Worm (Caenorhabditis elegans) whole organism, L4 larva: ENCODE results near the gene clec-157.

Experiments used
- F37D6.2 ChIP-seq: sonication (generic microtip); optimal IDR thresholded peaks from 2 replicates; lab custom pipeline; 2016; ENCODE audit warnings: mild to moderate bottlenecking, missing genetic modification characterization, missing compliant biosample characterization
- T20F7.1 ChIP-seq: fragments of 200-800 bp; sonication (Bioruptor generic); optimal IDR thresholded peaks from 2 replicates; lab custom pipeline; 2018; ENCODE audit warnings: mild to moderate bottlenecking, missing genetic modification characterization, missing compliant biosample characterization
- ZK337.2 ChIP-seq: fragments of 200-800 bp; sonication (Bioruptor generic); IDR thresholded peaks from 2 replicates; pipeline ENCODE4 v1.3.6; 2022; ENCODE audit warnings: missing genetic modification reagents, missing genetic modification characterization, missing compliant biosample characterization
- aly-2 ChIP-seq: sonication (generic microtip); optimal IDR thresholded peaks from 2 replicates; lab custom pipeline; 2018; ENCODE audit warnings: missing biosample characterization, missing genetic modification characterization
- arid-1 ChIP-seq: fragments of 200-800 bp; sonication (Bioruptor generic); conservative IDR thresholded peaks from 2 replicates; pipeline ENCODE4 v1.3.6; 2022; ENCODE audit warnings: missing genetic modification reagents, missing genetic modification characterization, missing compliant biosample characterization
- ceh-20 ChIP-seq: fragments of 200-800 bp; sonication (Bioruptor generic); IDR thresholded peaks from 2 replicates; pipeline ENCODE4 v1.3.6; 2022; ENCODE audit warnings: missing genetic modification reagents, missing genetic modification characterization, missing compliant biosample characterization
- ceh-28 ChIP-seq: fragments of 150-350 bp; optimal IDR thresholded peaks from 2 replicates; lab custom pipeline; 2014; ENCODE audit warnings: missing biosample characterization, missing genetic modification reagents, missing genetic modification characterization
- ces-1 ChIP-seq: fragments of 150-350 bp; sonication (generic microtip); optimal IDR thresholded peaks from 4 replicates; lab custom pipeline; 2014; ENCODE audit warnings: missing biosample characterization, missing genetic modification reagents, missing genetic modification characterization
- ctbp-1 ChIP-seq: fragments of 200-800 bp; sonication (Bioruptor generic); IDR thresholded peaks from 2 replicates; pipeline ENCODE4 v1.3.6; 2022; ENCODE audit warnings: missing genetic modification reagents, missing genetic modification characterization, missing compliant biosample characterization
- daf-12 ChIP-seq: fragments of 150-350 bp; optimal IDR thresholded peaks from 2 replicates; lab custom pipeline; 2014; ENCODE audit warnings: missing biosample characterization, missing genetic modification reagents, missing genetic modification characterization
- daf-16 ChIP-seq, 3 experiments: sonication (generic microtip); optimal IDR thresholded peaks; 2 replicates each; lab custom pipeline; 2016 to 2017; ENCODE audit warnings: missing genetic modification characterization in 3 of 3, missing genetic modification reagents in 3 of 3, mild to moderate bottlenecking in 2 of 3, missing compliant biosample characterization in 2 of 3, missing biosample characterization in 1 of 3, moderate library complexity in 1 of 3
- dmd-6 ChIP-seq: fragments of 200-800 bp; sonication (Bioruptor generic); IDR thresholded peaks from 2 replicates; pipeline ENCODE4 v1.3.6; 2022; ENCODE audit warnings: missing genetic modification reagents, missing genetic modification characterization, missing compliant biosample characterization
- dpl-1 ChIP-seq: fragments of 150-350 bp; optimal IDR thresholded peaks from 2 replicates; lab custom pipeline; 2014; ENCODE audit warnings: missing biosample characterization, missing genetic modification reagents, missing genetic modification characterization
- egl-27 ChIP-seq: sonication (generic microtip); optimal IDR thresholded peaks from 3 replicates; lab custom pipeline; 2017; ENCODE audit warnings: missing biosample characterization, missing genetic modification reagents, missing genetic modification characterization
- fkh-10 ChIP-seq: fragments of 150-350 bp; optimal IDR thresholded peaks from 2 replicates; lab custom pipeline; 2014; ENCODE audit warnings: missing biosample characterization, missing genetic modification reagents, missing genetic modification characterization
- hlh-30 ChIP-seq: sonication (generic microtip); optimal IDR thresholded peaks from 2 replicates; lab custom pipeline; 2017; ENCODE audit warnings: antibody characterized with exemption, mild to moderate bottlenecking, missing genetic modification characterization, missing compliant biosample characterization; ENCODE audit not compliant: insufficient read depth
- lin-1 ChIP-seq: fragments of 200-800 bp; sonication (Bioruptor generic); IDR thresholded peaks from 2 replicates; pipeline ENCODE4 v1.3.6; 2022; ENCODE audit warnings: missing genetic modification reagents, missing genetic modification characterization, missing compliant biosample characterization
- lin-13 ChIP-seq: fragments of 150-350 bp; optimal IDR thresholded peaks from 2 replicates; lab custom pipeline; 2014; ENCODE audit warnings: missing biosample characterization, missing genetic modification reagents, missing genetic modification characterization
- lin-15B ChIP-seq: fragments of 150-350 bp; sonication (generic microtip); optimal IDR thresholded peaks from 3 replicates; lab custom pipeline; 2014; ENCODE audit warnings: missing biosample characterization, missing genetic modification characterization
- mdl-1 ChIP-seq, 2 experiments: fragments of 150-350 bp in 1 of 2; sonication (generic microtip) in 1 of 2; optimal IDR thresholded peaks; 2 replicates each; lab custom pipeline; 2014 to 2017; ENCODE audit warnings: missing biosample characterization in 2 of 2, missing genetic modification characterization in 2 of 2
- mdt-29 ChIP-seq: fragments of 200-800 bp; sonication (Bioruptor generic); IDR thresholded peaks from 2 replicates; pipeline ENCODE4 v1.3.6; 2022; ENCODE audit warnings: missing genetic modification reagents, missing genetic modification characterization, missing compliant biosample characterization
- mep-1 ChIP-seq: fragments of 150-350 bp; sonication (generic microtip); optimal IDR thresholded peaks from 3 replicates; lab custom pipeline; 2014; ENCODE audit warnings: missing biosample characterization, missing genetic modification characterization
- mes-2 ChIP-seq: sonication (generic microtip); optimal IDR thresholded peaks from 2 replicates; lab custom pipeline; 2016; ENCODE audit warnings: missing genotype, mild to moderate bottlenecking, missing genetic modification characterization, missing compliant biosample characterization; ENCODE audit not compliant: poor library complexity, severe bottlenecking
- mxl-3 ChIP-seq: fragments of 200-800 bp; sonication (Bioruptor generic); optimal IDR thresholded peaks from 2 replicates; lab custom pipeline; 2018; ENCODE audit warnings: mild to moderate bottlenecking, missing genetic modification characterization, missing compliant biosample characterization
- nhr-111 ChIP-seq: fragments of 200-800 bp; sonication (Bioruptor generic); optimal IDR thresholded peaks from 2 replicates; lab custom pipeline; 2018; ENCODE audit warnings: mild to moderate bottlenecking, missing genetic modification characterization, missing compliant biosample characterization
- nhr-237 ChIP-seq: sonication (generic microtip); optimal IDR thresholded peaks from 2 replicates; lab custom pipeline; 2017; ENCODE audit warnings: missing biosample characterization, missing genetic modification characterization
- nhr-41 ChIP-seq: fragments of 200-800 bp; sonication (Bioruptor generic); IDR thresholded peaks from 2 replicates; pipeline ENCODE4 v1.3.6; 2022; ENCODE audit warnings: missing genetic modification reagents, missing genetic modification characterization, missing compliant biosample characterization
- nhr-77 ChIP-seq: fragments of 150-350 bp; optimal IDR thresholded peaks from 2 replicates; lab custom pipeline; 2014; ENCODE audit warnings: missing biosample characterization, missing genetic modification characterization
- rbr-2 ChIP-seq: sonication (generic microtip); optimal IDR thresholded peaks from 2 replicates; lab custom pipeline; 2016; ENCODE audit warnings: missing genotype, missing genetic modification characterization, missing compliant biosample characterization
- saeg-2 ChIP-seq: fragments of 200-800 bp; sonication (Bioruptor generic); IDR thresholded peaks from 2 replicates; pipeline ENCODE4 v1.3.6; 2022; ENCODE audit warnings: missing genetic modification reagents, missing genetic modification characterization, missing compliant biosample characterization
- sdz-12 ChIP-seq: fragments of 200-800 bp; sonication (Bioruptor generic); optimal IDR thresholded peaks from 2 replicates; lab custom pipeline; 2018; ENCODE audit warnings: mild to moderate bottlenecking, missing genetic modification characterization, missing compliant biosample characterization
- snpc-1.2 ChIP-seq: fragments of 200-800 bp; sonication (Bioruptor generic); IDR thresholded peaks from 2 replicates; pipeline ENCODE4 v1.3.6; 2022; ENCODE audit warnings: missing genetic modification reagents, missing genetic modification characterization, missing compliant biosample characterization
- snpc-4 ChIP-seq: fragments of 150-350 bp; optimal IDR thresholded peaks from 2 replicates; lab custom pipeline; 2014; ENCODE audit warnings: missing biosample characterization, missing genetic modification characterization
- spr-1 ChIP-seq: sonication (generic microtip); optimal IDR thresholded peaks from 2 replicates; lab custom pipeline; 2016; ENCODE audit warnings: mild to moderate bottlenecking, missing genetic modification characterization, missing compliant biosample characterization
- spr-3 ChIP-seq: fragments of 200-800 bp; sonication (Bioruptor generic); optimal IDR thresholded peaks from 2 replicates; lab custom pipeline; 2018; ENCODE audit warnings: mild to moderate bottlenecking, missing genetic modification characterization, missing compliant biosample characterization
- tra-1 ChIP-seq: fragments of 200-800 bp; sonication (Bioruptor generic); IDR thresholded peaks from 2 replicates; pipeline ENCODE4 v1.3.6; 2022; ENCODE audit warnings: missing genetic modification reagents, missing genetic modification characterization, missing compliant biosample characterization
- unc-130 ChIP-seq: sonication (generic microtip); optimal IDR thresholded peaks from 2 replicates; lab custom pipeline; 2016; ENCODE audit warnings: missing genetic modification reagents, missing genetic modification characterization, missing compliant biosample characterization
- unc-39 ChIP-seq: sonication (generic microtip); optimal IDR thresholded peaks from 2 replicates; lab custom pipeline; 2017; ENCODE audit warnings: missing biosample characterization, missing genetic modification characterization
- unc-62 ChIP-seq, 3 experiments: fragments of 150-350 bp in 1 of 3; sonication (generic microtip); optimal IDR thresholded peaks in 2 of 3; peaks in 1 of 3; 1 replicate in 1 of 3; 2 replicates in 2 of 3; lab custom pipeline; 2014 to 2017; ENCODE audit warnings: missing biosample characterization in 3 of 3, missing genetic modification characterization in 3 of 3, missing genetic modification reagents in 3 of 3, missing genotype in 1 of 3
- zfp-2 ChIP-seq: sonication (generic microtip); optimal IDR thresholded peaks from 2 replicates; lab custom pipeline; 2016; ENCODE audit warnings: mild to moderate bottlenecking, missing genetic modification characterization, missing compliant biosample characterization
- zfp-3 ChIP-seq: fragments of 200-800 bp; sonication (Bioruptor generic); conservative IDR thresholded peaks from 2 replicates; pipeline ENCODE4 v1.3.6; 2022; ENCODE audit warnings: missing genetic modification reagents, missing genetic modification characterization, missing compliant biosample characterization
- zip-2 ChIP-seq: fragments of 150-350 bp; optimal IDR thresholded peaks from 2 replicates; lab custom pipeline; 2014; ENCODE audit warnings: missing biosample characterization, missing genetic modification characterization
- ztf-11 ChIP-seq: fragments of 150-350 bp; optimal IDR thresholded peaks from 2 replicates; lab custom pipeline; 2014; ENCODE audit warnings: missing biosample characterization, missing genetic modification characterization

The clec-157 gene

ce11 chrIII:4814730-4815129, 29.5 kb downstream of the clec-157 start, which contains the start of gene arl-6:
Gene arl-6 (minus strand): TSS chrIII:4814830.
- no peak for TF ChIP-seq unc-62 (GFP tag; optimal IDR thresholded peaks at IDR 0.05 in 1 of 2; lab: Kevin White, UChicago)
- no peak for TF ChIP-seq unc-62 (tag; optimal IDR thresholded peaks at IDR 0.05; lab: Kevin White, UChicago)
- no peak for TF ChIP-seq daf-16 (GFP tag; optimal IDR thresholded peaks at IDR 0.05; lab: Kevin White, UChicago)
- no peak for TF ChIP-seq daf-16 (tag; optimal IDR thresholded peaks at IDR 0.05; lab: Kevin White, UChicago)
- TF ChIP-seq spr-1 = no peak
- TF ChIP-seq hlh-30 (tag; lab: Kevin White, UChicago) = no peak
- TF ChIP-seq mxl-3 (GFP tag; lab: Kevin White, UChicago) = no peak
- no peak for TF ChIP-seq ces-1 (GFP tag; lab: Kevin White, UChicago)
- no peak for TF ChIP-seq sdz-12 (GFP tag; lab: Kevin White, UChicago)
- no peak for TF ChIP-seq tra-1 (GFP tag; lab: Robert Waterston, UW)
- TF ChIP-seq ctbp-1 = no peak
- TF ChIP-seq daf-12 (tag; lab: Kevin White, UChicago) = no peak
- TF ChIP-seq lin-15B (tag; lab: Kevin White, UChicago) = no peak
- TF ChIP-seq mdt-29 (GFP tag; lab: Robert Waterston, UW) = no peak
- no peak for TF ChIP-seq dpl-1 (GFP tag; lab: Kevin White, UChicago)
- TF ChIP-seq nhr-237 = no peak
- no peak for TF ChIP-seq zfp-2 (tag; lab: Kevin White, UChicago)
- no peak for TF ChIP-seq unc-130 (GFP tag; lab: Kevin White, UChicago)

- TF ChIP-seq unc-130 (GFP tag; lab: Kevin White, UChicago) (no peak), ZK337.2 (no peak), ceh-20 (GFP tag; lab: Robert Waterston, UW) (no peak), ces-1 (GFP tag; lab: Kevin White, UChicago) (no peak), ceh-28 (no peak), dmd-6 (GFP tag; lab: Robert Waterston, UW) (no peak), aly-2 (tag; lab: Kevin White, UChicago) (no peak), ztf-11 (tag; lab: Kevin White, UChicago) (no peak), nhr-41 (GFP tag; lab: Robert Waterston, UW) (no peak), hlh-30 (tag; lab: Kevin White, UChicago) (no peak), lin-13 (GFP tag; lab: Kevin White, UChicago) (no peak), mdl-1 (tag; optimal IDR thresholded peaks at IDR 0.05; lab: Kevin White, UChicago) (no peak), F37D6.2 (tag; lab: Kevin White, UChicago) (no peak), rbr-2 (tag; lab: Kevin White, UChicago) (no peak), lin-1 (GFP tag; lab: Robert Waterston, UW) (no peak), mes-2 (tag; lab: Kevin White, UChicago) (no peak), arid-1 (GFP tag; lab: Robert Waterston, UW) (no peak), snpc-4 (no peak), ctbp-1 (no peak)
These were observed 33.0 kb downstream of the clec-157 start, which contains the start of gene C38D4.7 for ce11 chrIII:4811195-4811594. Gene C38D4.7 (minus strand): TSS chrIII:4811295.

ce11 chrIII:4809526-4810153, 34.6 kb downstream of the clec-157 start, which contains the start of gene pal-1:
Gene pal-1 (minus strand): TSS chrIII:4809576.
- TF ChIP-seq mep-1 (tag; lab: Kevin White, UChicago) (no peak), egl-27 (no peak), spr-3 (GFP tag; lab: Kevin White, UChicago) (no peak), zip-2 (no peak), aly-2 (tag; lab: Kevin White, UChicago) (no peak), unc-130 (GFP tag; lab: Kevin White, UChicago) (no peak), nhr-111 (GFP tag; lab: Kevin White, UChicago) (no peak), unc-39 (tag; lab: Kevin White, UChicago) (no peak), saeg-2 (no peak), zfp-3 (GFP tag; lab: Robert Waterston, UW) (no peak), snpc-1.2 (no peak), fkh-10 (GFP tag; lab: Kevin White, UChicago) (no peak), nhr-77 (tag; lab: Kevin White, UChicago) (no peak), T20F7.1 (GFP tag; lab: Kevin White, UChicago) (no peak), ctbp-1 (no peak), rbr-2 (tag; lab: Kevin White, UChicago) (no peak)
